Worm (Caenorhabditis elegans) whole organism, L1 larva: ENCODE data around the gene F09C6.13.

Experiments used
- C16A3.4 ChIP-seq: fragments of 150-350 bp; optimal IDR thresholded peaks from 2 replicates; lab custom pipeline; 2014; ENCODE audit warnings: missing biosample characterization, missing genetic modification characterization
- C34B4.2 ChIP-seq: sonication (generic microtip); optimal IDR thresholded peaks from 2 replicates; lab custom pipeline; 2017; ENCODE audit warnings: mild to moderate bottlenecking, missing genetic modification characterization, missing compliant biosample characterization
- aly-2 ChIP-seq: fragments of 150-350 bp; optimal IDR thresholded peaks from 2 replicates; lab custom pipeline; 2014; ENCODE audit warnings: missing biosample characterization, missing genetic modification characterization
- ceh-82 ChIP-seq, 3 experiments: fragments of 150-350 bp in 1 of 3; sonication (generic microtip) in 2 of 3; optimal IDR thresholded peaks; 2 replicates each; lab custom pipeline; 2014 to 2017; ENCODE audit warnings: missing biosample characterization in 3 of 3, missing genetic modification characterization in 3 of 3
- dsc-1 ChIP-seq: sonication (generic microtip); optimal IDR thresholded peaks from 2 replicates; lab custom pipeline; 2016; ENCODE audit warnings: mild to moderate bottlenecking, missing genetic modification characterization, missing compliant biosample characterization
- efl-1 ChIP-seq, 4 experiments: fragments of 150-350 bp; optimal IDR thresholded peaks in 3 of 4; peaks in 1 of 4; 1 replicate in 1 of 4; 2 replicates in 3 of 4; lab custom pipeline; 2014; ENCODE audit warnings: missing biosample characterization in 2 of 4, missing genetic modification characterization in 2 of 4, missing genetic modification reagents in 2 of 4
- egl-27 ChIP-seq, 2 experiments: fragments of 150-350 bp in 1 of 2; sonication (generic microtip); optimal IDR thresholded peaks; 3 replicates each; lab custom pipeline; 2017 to 2018; ENCODE audit warnings: missing biosample characterization in 2 of 2, missing genetic modification characterization in 2 of 2, missing genetic modification reagents in 2 of 2
- elt-2 ChIP-seq: sonication (generic microtip); optimal IDR thresholded peaks from 2 replicates; lab custom pipeline; 2016; ENCODE audit warnings: missing genetic modification characterization, mild to moderate bottlenecking, inconsistent platforms, missing compliant biosample characterization, missing genetic modification reagents
- elt-3 ChIP-seq, 6 experiments: fragments of 150-350 bp in 1 of 6; sonication (generic microtip); optimal IDR thresholded peaks; 2 replicates each; lab custom pipeline; 2017 to 2018; ENCODE audit warnings: missing biosample characterization in 6 of 6, missing genetic modification characterization in 6 of 6, inconsistent platforms in 1 of 6
- ets-5 ChIP-seq: fragments of 200-800 bp; sonication (Bioruptor generic); IDR thresholded peaks from 2 replicates; pipeline ENCODE4 v1.3.6; 2022; ENCODE audit warnings: missing genetic modification characterization, missing compliant biosample characterization
- fkh-4 ChIP-seq: sonication (generic microtip); optimal IDR thresholded peaks from 2 replicates; lab custom pipeline; 2016; ENCODE audit warnings: missing compliant biosample characterization, missing genetic modification characterization, borderline replicate concordance
- fkh-8 ChIP-seq: sonication (generic microtip); optimal IDR thresholded peaks from 2 replicates; lab custom pipeline; 2016; ENCODE audit warnings: mild to moderate bottlenecking, missing genetic modification characterization, missing compliant biosample characterization
- fos-1 ChIP-seq: fragments of 150-350 bp; optimal IDR thresholded peaks from 2 replicates; lab custom pipeline; 2014; ENCODE audit warnings: missing biosample characterization, missing genetic modification characterization
- hlh-4 ChIP-seq: sonication (generic microtip); optimal IDR thresholded peaks from 2 replicates; lab custom pipeline; 2016; ENCODE audit warnings: mild to moderate bottlenecking, missing genetic modification characterization, missing compliant biosample characterization
- irx-1 ChIP-seq: sonication (generic microtip); optimal IDR thresholded peaks from 2 replicates; lab custom pipeline; 2016; ENCODE audit warnings: missing genetic modification characterization, missing compliant biosample characterization
- isw-1 ChIP-seq: fragments of 200-800 bp; sonication (Bioruptor generic); IDR thresholded peaks from 2 replicates; pipeline ENCODE4 v1.3.6; 2022; ENCODE audit warnings: missing genetic modification characterization, missing compliant biosample characterization
- lin-13 ChIP-seq: fragments of 150-350 bp; optimal IDR thresholded peaks from 2 replicates; lab custom pipeline; 2014; ENCODE audit warnings: missing biosample characterization, missing genetic modification reagents, missing genetic modification characterization
- lin-14 ChIP-seq: fragments of 200-800 bp; sonication (Bioruptor generic); optimal IDR thresholded peaks from 2 replicates; lab custom pipeline; 2018; ENCODE audit warnings: mild to moderate bottlenecking, missing genetic modification characterization, moderate library complexity, missing compliant biosample characterization
- lin-35 ChIP-seq, 2 experiments: fragments of 150-350 bp; optimal IDR thresholded peaks; 2 replicates each; lab custom pipeline; 2014; ENCODE audit warnings: missing biosample characterization in 2 of 2, missing genetic modification characterization in 2 of 2, missing genetic modification reagents in 2 of 2
- lir-3 ChIP-seq: sonication (generic microtip); optimal IDR thresholded peaks from 2 replicates; lab custom pipeline; 2016; ENCODE audit warnings: mild to moderate bottlenecking, missing genetic modification characterization, moderate library complexity, missing compliant biosample characterization; ENCODE audit not compliant: poor library complexity
- lsy-2 ChIP-seq, 2 experiments: fragments of 150-350 bp; optimal IDR thresholded peaks; 2 replicates each; lab custom pipeline; 2014; ENCODE audit warnings: missing biosample characterization in 2 of 2, missing genetic modification characterization in 2 of 2
- mab-9 ChIP-seq: fragments of 200-800 bp; sonication (Bioruptor generic); IDR thresholded peaks from 2 replicates; pipeline ENCODE4 v1.3.6; 2022; ENCODE audit warnings: missing genetic modification reagents, missing genetic modification characterization, missing compliant biosample characterization
- mdl-1 ChIP-seq, 2 experiments: fragments of 150-350 bp; optimal IDR thresholded peaks; 2 replicates each; lab custom pipeline; 2014 to 2017; ENCODE audit warnings: missing biosample characterization in 2 of 2, missing genetic modification characterization in 2 of 2, inconsistent platforms in 1 of 2
- mep-1 ChIP-seq: fragments of 150-350 bp; optimal IDR thresholded peaks from 2 replicates; lab custom pipeline; 2014; ENCODE audit warnings: missing biosample characterization, missing genetic modification characterization
- nhr-19 ChIP-seq: fragments of 200-800 bp; sonication (Bioruptor generic); conservative IDR thresholded peaks from 2 replicates; pipeline ENCODE4 v1.3.6; 2022; ENCODE audit warnings: missing genetic modification characterization, missing compliant biosample characterization
- nhr-20 ChIP-seq: sonication (generic microtip); optimal IDR thresholded peaks from 2 replicates; lab custom pipeline; 2016; ENCODE audit warnings: mild to moderate bottlenecking, missing genetic modification characterization, missing compliant biosample characterization
- nhr-76 ChIP-seq: sonication (generic microtip); optimal IDR thresholded peaks from 2 replicates; lab custom pipeline; 2017; ENCODE audit warnings: missing biosample characterization, missing genetic modification characterization
- nhr-90 ChIP-seq: sonication (generic microtip); optimal IDR thresholded peaks from 2 replicates; lab custom pipeline; 2016; ENCODE audit warnings: mild to moderate bottlenecking, missing genetic modification characterization, missing compliant biosample characterization; ENCODE audit not compliant: poor library complexity
- pag-3 ChIP-seq: sonication (generic microtip); optimal IDR thresholded peaks from 2 replicates; lab custom pipeline; 2017; ENCODE audit warnings: missing genetic modification characterization, mild to moderate bottlenecking, missing compliant biosample characterization, antibody characterized with exemption, borderline replicate concordance; ENCODE audit not compliant: insufficient read depth
- skn-1 ChIP-seq: fragments of 150-350 bp; optimal IDR thresholded peaks from 2 replicates; lab custom pipeline; 2014; ENCODE audit warnings: missing biosample characterization, missing genetic modification characterization
- snu-23 ChIP-seq: sonication (generic microtip); optimal IDR thresholded peaks from 2 replicates; lab custom pipeline; 2016; ENCODE audit warnings: missing genetic modification characterization, missing compliant biosample characterization
- sptf-1 ChIP-seq: fragments of 150-350 bp; optimal IDR thresholded peaks from 2 replicates; lab custom pipeline; 2014; ENCODE audit warnings: missing biosample characterization, missing genetic modification characterization
- sup-37 ChIP-seq: fragments of 200-800 bp; sonication (Bioruptor generic); optimal IDR thresholded peaks from 2 replicates; lab custom pipeline; 2018; ENCODE audit warnings: mild to moderate bottlenecking, missing genetic modification characterization, missing compliant biosample characterization
- swsn-7 ChIP-seq: sonication (generic microtip); optimal IDR thresholded peaks from 2 replicates; lab custom pipeline; 2016; ENCODE audit warnings: missing genetic modification characterization, missing compliant biosample characterization
- tlp-1 ChIP-seq: fragments of 150-350 bp; optimal IDR thresholded peaks from 2 replicates; lab custom pipeline; 2014; ENCODE audit warnings: missing biosample characterization, missing genetic modification characterization
- unc-130 ChIP-seq: fragments of 150-350 bp; optimal IDR thresholded peaks from 2 replicates; lab custom pipeline; 2017; ENCODE audit warnings: missing biosample characterization, missing genetic modification characterization, inconsistent platforms
- unc-86 ChIP-seq: sonication (generic microtip); optimal IDR thresholded peaks from 2 replicates; lab custom pipeline; 2016; ENCODE audit warnings: missing genetic modification characterization, missing compliant biosample characterization
- unc-98 ChIP-seq: fragments of 200-800 bp; sonication (Bioruptor generic); IDR thresholded peaks from 2 replicates; pipeline ENCODE4 v1.3.6; 2022; ENCODE audit warnings: missing genetic modification characterization, missing compliant biosample characterization
- zag-1 ChIP-seq: fragments of 150-350 bp; optimal IDR thresholded peaks from 2 replicates; lab custom pipeline; 2014; ENCODE audit warnings: missing biosample characterization, missing genetic modification characterization
- zip-4 ChIP-seq: fragments of 200-800 bp; sonication (Bioruptor generic); optimal IDR thresholded peaks from 2 replicates; lab custom pipeline; 2018; ENCODE audit warnings: mild to moderate bottlenecking, missing genetic modification characterization, moderate library complexity, missing compliant biosample characterization
- ztf-11 ChIP-seq, 2 experiments: sonication (generic microtip); optimal IDR thresholded peaks; 2 replicates each; lab custom pipeline; 2016 to 2017; ENCODE audit warnings: missing genetic modification characterization in 2 of 2, missing biosample characterization in 1 of 2, missing compliant biosample characterization in 1 of 2

F09C6.13 gene

ce11 chrV:16909871-16910270, 25.0 kb downstream of the F09C6.13 start, which contains the start of gene F09C6.16:
Gene F09C6.16, minus strand, starts transcription at chrV:16909971.
- TF ChIP-seq lin-13 (GFP tag; lab: Kevin White, UChicago): no peak
- no peak for TF ChIP-seq C34B4.2 (tag; lab: Kevin White, UChicago)
- no peak for TF ChIP-seq fos-1
- TF ChIP-seq efl-1 (optimal IDR thresholded peaks at IDR 0.05; lab: Kevin White, UChicago): no peak
- peak in 1 of 2 experiments; percentile 28 for TF ChIP-seq efl-1 (GFP tag; optimal IDR thresholded peaks at IDR 0.05 in 1 of 2; lab: Kevin White, UChicago)
- no peak for TF ChIP-seq lin-35 (GFP tag; optimal IDR thresholded peaks at IDR 0.05; lab: Kevin White, UChicago)
- no peak for TF ChIP-seq ceh-82 (tag; optimal IDR thresholded peaks at IDR 0.05; lab: Kevin White, UChicago)
- no peak for TF ChIP-seq pag-3 (tag; lab: Kevin White, UChicago)

- TF ChIP-seq hlh-4 (tag; lab: Kevin White, UChicago) (no peak), C16A3.4 (tag; lab: Kevin White, UChicago) (no peak), nhr-76 (tag; lab: Kevin White, UChicago) (no peak), unc-98 (GFP tag; lab: Robert Waterston, UW) (no peak), lin-13 (GFP tag; lab: Kevin White, UChicago) (no peak), mep-1 (tag; lab: Kevin White, UChicago) (peak; percentile 19), egl-27 (tag; optimal IDR thresholded peaks at IDR 0.05; lab: Kevin White, UChicago) (no peak), nhr-90 (tag; lab: Kevin White, UChicago) (no peak), lin-14 (GFP tag; lab: Kevin White, UChicago) (peak; percentile 55), zag-1 (tag; lab: Kevin White, UChicago) (no peak), zip-4 (no peak), efl-1 (optimal IDR thresholded peaks at IDR 0.05; lab: Kevin White, UChicago) (no peak), efl-1 (GFP tag; optimal IDR thresholded peaks at IDR 0.05 in 1 of 2; lab: Kevin White, UChicago) (no peak), fkh-8 (peak; percentile 3), mdl-1 (tag; optimal IDR thresholded peaks at IDR 0.05; lab: Kevin White, UChicago) (no peak), nhr-19 (GFP tag; lab: Robert Waterston, UW) (no peak), tlp-1 (tag; lab: Kevin White, UChicago) (no peak), elt-2 (tag; lab: Kevin White, UChicago) (peak; percentile 56), fkh-4 (no peak), swsn-7 (no peak), ets-5 (no peak), isw-1 (GFP tag; lab: Robert Waterston, UW) (no peak), sup-37 (GFP tag; lab: Kevin White, UChicago) (no peak), snu-23 (no peak), irx-1 (tag; lab: Kevin White, UChicago) (no peak), nhr-20 (tag; lab: Kevin White, UChicago) (peak; percentile 8), elt-3 (tag; optimal IDR thresholded peaks at IDR 0.05; lab: Kevin White, UChicago) (no peak), sptf-1 (tag; lab: Kevin White, UChicago) (no peak), unc-130 (tag; lab: Kevin White, UChicago) (no peak), ztf-11 (tag; optimal IDR thresholded peaks at IDR 0.05; lab: Kevin White, UChicago) (no peak), skn-1 (peak; percentile 18), lir-3 (tag; lab: Kevin White, UChicago) (no peak), mab-9 (GFP tag; lab: Robert Waterston, UW) (no peak), lin-35 (GFP tag; optimal IDR thresholded peaks at IDR 0.05; lab: Kevin White, UChicago) (peak in 1 of 2 experiments; percentile 48), aly-2 (tag; lab: Kevin White, UChicago) (no peak), dsc-1 (tag; lab: Kevin White, UChicago) (no peak), unc-86 (no peak), lsy-2 (tag; optimal IDR thresholded peaks at IDR 0.05; lab: Kevin White, UChicago) (no peak)
Measured at ce11 chrV:16910864-16911263, 26.0 kb downstream of the F09C6.13 start.
